Worm (Caenorhabditis elegans): ENCODE measurements around the gene F49C12.4.
"Not testable (repeated sequence)": the region's sequence is repeated elsewhere in the genome, so short reads cannot be mapped to it uniquely, and the experiment has no call there.

DNA sequence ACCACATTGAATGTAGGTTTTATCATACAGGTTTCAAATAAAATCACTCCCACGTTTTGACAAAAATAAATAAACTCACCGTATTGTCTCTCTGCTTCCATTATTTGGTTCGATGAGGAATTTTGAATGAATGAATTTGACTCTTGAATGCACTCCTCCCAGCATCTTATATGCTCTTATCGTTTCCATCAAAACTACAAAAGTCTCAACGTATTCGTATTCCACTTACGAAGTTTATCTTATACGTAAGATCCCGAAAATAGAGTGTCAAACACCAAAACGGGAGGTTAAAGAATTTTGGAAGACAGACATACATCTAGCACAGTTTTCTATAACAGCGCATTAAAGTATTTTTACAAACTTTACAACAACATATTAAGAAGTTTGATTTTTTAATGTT lies 10.1 kb downstream of the F49C12.4 start, which contains the start of gene nhr-264:
- TF ChIP-seq klf-2 (GFP tag; conservative IDR thresholded peaks at IDR 0.05); tab-1 (GFP tag; IDR thresholded peaks at IDR 0.05); med-1 (GFP tag; optimal IDR thresholded peaks at IDR 0.05; ENCODE audit: insufficient read depth); ztf-29 (GFP tag; IDR thresholded peaks at IDR 0.05); T22C8.4 (GFP tag; IDR thresholded peaks at IDR 0.05); flt-1 (GFP tag; IDR thresholded peaks at IDR 0.05): not testable (repeated sequence)

Measured in whole organism, midembryonic.